Worm (Caenorhabditis elegans) whole organism, young adult: Measurements from ENCODE around the gene ucr-2.1.

Source experiments
- attf-6 ChIP-seq: fragments of 200-800 bp; sonication (Bioruptor generic); IDR thresholded peaks from 2 replicates; pipeline ENCODE4 v1.3.6; 2022; ENCODE audit warnings: missing genetic modification reagents, missing genetic modification characterization, missing compliant biosample characterization
- bed-2 ChIP-seq: fragments of 200-800 bp; sonication (Bioruptor generic); IDR thresholded peaks from 2 replicates; pipeline ENCODE4 v1.3.6; 2022; ENCODE audit warnings: missing genetic modification reagents, missing genetic modification characterization, missing compliant biosample characterization
- cebp-2 ChIP-seq: fragments of 200-800 bp; sonication (Bioruptor generic); IDR thresholded peaks from 2 replicates; pipeline ENCODE4 v1.3.6; 2022; ENCODE audit warnings: missing genetic modification characterization, missing compliant biosample characterization
- dox-1 ChIP-seq: fragments of 200-800 bp; sonication (Bioruptor generic); IDR thresholded peaks from 2 replicates; pipeline ENCODE4 v1.3.6; 2022; ENCODE audit warnings: missing genetic modification reagents, missing genetic modification characterization, missing compliant biosample characterization
- pha-4 ChIP-seq: fragments of 150-350 bp; sonication (generic microtip); optimal IDR thresholded peaks from 2 replicates; lab custom pipeline; 2014; ENCODE audit warnings: missing biosample characterization, missing genetic modification reagents, missing genetic modification characterization

DNA sequence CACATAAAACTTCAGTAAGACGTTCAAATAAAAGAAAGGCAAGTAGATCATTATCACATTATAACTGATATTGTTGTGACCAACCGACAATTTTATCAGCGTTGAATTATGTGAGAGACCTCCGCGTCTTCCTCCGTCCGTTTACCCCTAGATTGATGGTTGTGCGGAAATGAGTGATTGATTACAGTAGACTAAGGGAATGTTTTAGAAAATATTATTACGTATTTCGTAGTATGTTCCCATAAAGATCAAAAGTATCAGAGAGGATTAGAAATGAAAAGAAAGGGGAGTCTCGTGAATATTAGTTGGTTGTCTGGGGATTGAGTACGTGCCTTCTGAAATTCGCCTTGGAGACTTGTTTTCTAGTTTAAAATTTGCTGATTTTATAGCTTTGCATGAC is 20.5 kb downstream of the ucr-2.1 start:
- TF ChIP-seq pha-4 (no peak), cebp-2 (GFP tag; lab: Robert Waterston, UW) (no peak), attf-6 (GFP tag; lab: Robert Waterston, UW) (no peak), bed-2 (GFP tag; lab: Robert Waterston, UW) (no peak), dox-1 (no peak)
